2 fruit fly cellular contexts compared by ENCODE assay signal in genomic region chr3R:10605038-10605437, dm6.
A peak's percentile ranks its signal among the peaks of the same experiment; 100 is the strongest.
TF ChIP-seq lines count a peak whose summit lies in the region.

No protein-coding gene starts in this region.

- TF ChIP-seq CTCF in whole organism, embryonic (GFP tag; optimal IDR thresholded peaks at IDR 0.05; lab: Kevin White, UChicago), result no peak

TF ChIP-seq in whole organism, embryonic, 481 proteins besides CTCF, POLR2A, EP300 and RAD21 (continues in another document):
- TF ChIP-seq gem (tag; optimal IDR thresholded peaks at IDR 0.05; lab: Kevin White, UChicago) (no peak), CG10366 (GFP tag; IDR thresholded peaks at IDR 0.05; lab: Robert Waterston, UW) (0 out of 2 replicates have a peak, but pooled peaks have one; percentile 19), CG10979 (tag; optimal IDR thresholded peaks at IDR 0.05; lab: Kevin White, UChicago) (no peak), cwo (GFP tag; optimal IDR thresholded peaks at IDR 0.05; lab: Kevin White, UChicago) (peak; percentile 33), CG4282 (GFP tag; optimal IDR thresholded peaks at IDR 0.05; lab: Kevin White, UChicago) (no peak), Poxn (GFP tag; IDR thresholded peaks at IDR 0.05; lab: Robert Waterston, UW) (no peak), Antp (GFP tag; optimal IDR thresholded peaks at IDR 0.05; lab: Kevin White, UChicago) (peak; percentile 34), Pdp1 (GFP tag; optimal IDR thresholded peaks at IDR 0.05; lab: Kevin White, UChicago) (peak in 1 of 2 experiments; percentile 24), CG5245 (GFP tag; optimal IDR thresholded peaks at IDR 0.05; lab: Kevin White, UChicago) (no peak), Xbp1 (GFP tag; optimal IDR thresholded peaks at IDR 0.05; lab: Kevin White, UChicago) (peak; percentile 14), CG12769 (tag; optimal IDR thresholded peaks at IDR 0.05; lab: Kevin White, UChicago) (peak; percentile 26), row (GFP tag; IDR thresholded peaks at IDR 0.05; lab: Robert Waterston, UW) (peak; percentile 51; the same call in 2 of the 3 replicates), CG7357 (GFP tag; IDR thresholded peaks at IDR 0.05; lab: Robert Waterston, UW) (0 out of 3 replicates have a peak, but pooled peaks have one; percentile 37), kay (GFP tag; optimal IDR thresholded peaks at IDR 0.05; lab: Kevin White, UChicago) (peak; percentile 89), CG1647 (GFP tag; optimal IDR thresholded peaks at IDR 0.05; lab: Kevin White, UChicago) (no peak), pita (GFP tag; optimal IDR thresholded peaks at IDR 0.05; lab: Kevin White, UChicago) (no peak), CG32532 (GFP tag; IDR thresholded peaks at IDR 0.05; lab: Robert Waterston, UW) (0 out of 2 replicates have a peak, but pooled peaks have one; percentile 6), Myb (GFP tag; optimal IDR thresholded peaks at IDR 0.05; lab: Kevin White, UChicago) (no peak), HLH4C (GFP tag; IDR thresholded peaks at IDR 0.05; lab: Robert Waterston, UW; ENCODE audit: partially characterized antibody) (no peak), CG17361 (GFP tag; IDR thresholded peaks at IDR 0.05; lab: Robert Waterston, UW) (peak; percentile 45; the same call in 1 of the 3 replicates), HHEX (GFP tag; optimal IDR thresholded peaks at IDR 0.05; lab: Kevin White, UChicago) (no peak), shn (GFP tag; optimal IDR thresholded peaks at IDR 0.05; lab: Kevin White, UChicago) (peak; percentile 64), ara (GFP tag; IDR thresholded peaks at IDR 0.05; lab: Robert Waterston, UW) (peak; percentile 34; the same call in 1 of the 2 replicates), ssp (GFP tag; IDR thresholded peaks at IDR 0.05; lab: Robert Waterston, UW) (0 out of 2 replicates have a peak, but pooled peaks have one; percentile 23), MTF-1 (GFP tag; optimal IDR thresholded peaks at IDR 0.05; lab: Kevin White, UChicago; ENCODE audit: borderline replicate concordance) (no peak), CG15479 (GFP tag; optimal IDR thresholded peaks at IDR 0.05; lab: Kevin White, UChicago) (peak; percentile 4), CG3847 (GFP tag; IDR thresholded peaks at IDR 0.05; lab: Robert Waterston, UW) (0 out of 2 replicates have a peak, but pooled peaks have one; percentile 13), kni (GFP tag; optimal IDR thresholded peaks at IDR 0.05; lab: Kevin White, UChicago) (peak; percentile 77), Atf6 (GFP tag; IDR thresholded peaks at IDR 0.05; lab: Robert Waterston, UW) (peak; percentile 52), crol (GFP tag; IDR thresholded peaks at IDR 0.05; lab: Robert Waterston, UW) (peak; percentile 97), fu2 (GFP tag; optimal IDR thresholded peaks at IDR 0.05; lab: Kevin White, UChicago) (no peak), CG8290 (GFP tag; optimal IDR thresholded peaks at IDR 0.05; lab: Kevin White, UChicago) (no peak), CG8290 (tag; optimal IDR thresholded peaks at IDR 0.05; lab: Kevin White, UChicago) (peak in 1 of 2 experiments; percentile 43), HLHmδ (GFP tag; optimal IDR thresholded peaks at IDR 0.05; lab: Kevin White, UChicago) (no peak), Xrp1 (GFP tag; IDR thresholded peaks at IDR 0.05; lab: Robert Waterston, UW) (peak; percentile 22), dmrt11E (tag; optimal IDR thresholded peaks at IDR 0.05; lab: Kevin White, UChicago) (peak; percentile 10), lab (GFP tag; optimal IDR thresholded peaks at IDR 0.05; lab: Kevin White, UChicago) (peak; percentile 23), CG3838 (GFP tag; optimal IDR thresholded peaks at IDR 0.05; lab: Kevin White, UChicago) (no peak), CG4424 (GFP tag; optimal IDR thresholded peaks at IDR 0.05; lab: Kevin White, UChicago) (no peak), CG7987 (GFP tag; optimal IDR thresholded peaks at IDR 0.05; lab: Kevin White, UChicago) (no peak), chm (GFP tag; IDR thresholded peaks at IDR 0.05; lab: Robert Waterston, UW) (peak; percentile 13; the same call in 1 of the 2 replicates), bab2 (GFP tag; optimal IDR thresholded peaks at IDR 0.05; lab: Kevin White, UChicago) (peak; percentile 1), sug (tag; optimal IDR thresholded peaks at IDR 0.05; lab: Kevin White, UChicago) (peak; percentile 78), onecut (GFP tag; IDR thresholded peaks at IDR 0.05; lab: Robert Waterston, UW) (no peak)

TF ChIP-seq in whole organism, prepupa, 60 proteins besides CTCF, POLR2A, EP300 and RAD21:
- TF ChIP-seq CG8632 (GFP tag; optimal IDR thresholded peaks at IDR 0.05; lab: Kevin White, UChicago) (no peak), Eip78C (GFP tag; lab: Kevin White, UChicago) (no peak), CG11294 (GFP tag; IDR thresholded peaks at IDR 0.05; lab: Robert Waterston, UW) (no peak), Eip93F (GFP tag; optimal IDR thresholded peaks at IDR 0.05; lab: Kevin White, UChicago) (no peak), fkh (GFP tag; optimal IDR thresholded peaks at IDR 0.05; lab: Kevin White, UChicago) (peak; percentile 34), Ets21C (GFP tag; optimal IDR thresholded peaks at IDR 0.05; lab: Kevin White, UChicago) (no peak), CG6163 (GFP tag; IDR thresholded peaks at IDR 0.05; lab: Robert Waterston, UW) (peak; percentile 44; the same call in 1 of the 3 replicates), dsx (GFP tag; optimal IDR thresholded peaks at IDR 0.05; lab: Kevin White, UChicago; ENCODE audit: poor library complexity, severe bottlenecking) (no peak), CG16779 (tag; optimal IDR thresholded peaks at IDR 0.05; lab: Kevin White, UChicago) (no peak), svp (GFP tag; lab: Kevin White, UChicago) (peak; percentile 50), Blimp-1 (GFP tag; optimal IDR thresholded peaks at IDR 0.05; lab: Kevin White, UChicago) (no peak)
